Worm (Caenorhabditis elegans) whole organism, early embryonic: ENCODE measurements around the gene snb-6.

ENCODE experiments used
- B0310.2 ChIP-seq: sonication (generic microtip); optimal IDR thresholded peaks from 2 replicates; lab custom pipeline; 2016; ENCODE audit warnings: mild to moderate bottlenecking, missing genetic modification characterization, missing compliant biosample characterization
- F13C5.2 ChIP-seq: sonication (generic microtip); optimal IDR thresholded peaks from 2 replicates; lab custom pipeline; 2017; ENCODE audit warnings: mild to moderate bottlenecking, missing genetic modification characterization, inconsistent platforms, missing compliant biosample characterization
- aly-1 ChIP-seq: sonication (generic microtip); optimal IDR thresholded peaks from 2 replicates; lab custom pipeline; 2016; ENCODE audit warnings: missing genetic modification characterization, missing compliant biosample characterization
- ceh-13 ChIP-seq: fragments of 200-800 bp; sonication (Bioruptor generic); optimal IDR thresholded peaks from 2 replicates; lab custom pipeline; 2018; ENCODE audit warnings: mild to moderate bottlenecking, missing genetic modification characterization, missing compliant biosample characterization
- ceh-36 ChIP-seq: sonication (generic microtip); optimal IDR thresholded peaks from 2 replicates; lab custom pipeline; 2016; ENCODE audit warnings: missing genetic modification characterization, inconsistent platforms, missing compliant biosample characterization
- ets-7 ChIP-seq: sonication (generic microtip); optimal IDR thresholded peaks from 2 replicates; lab custom pipeline; 2016; ENCODE audit warnings: missing genotype, missing genetic modification characterization, missing compliant biosample characterization
- flt-1 ChIP-seq: fragments of 200-800 bp; sonication (Bioruptor generic); IDR thresholded peaks from 2 replicates; pipeline ENCODE4 v1.3.6; 2022; ENCODE audit warnings: missing genetic modification characterization, missing compliant biosample characterization
- hmbx-1 ChIP-seq: sonication (generic microtip); optimal IDR thresholded peaks from 2 replicates; lab custom pipeline; 2016; ENCODE audit warnings: mild to moderate bottlenecking, missing genetic modification characterization, missing compliant biosample characterization
- hmg-4 ChIP-seq: fragments of 200-800 bp; sonication (Bioruptor generic); optimal IDR thresholded peaks from 2 replicates; lab custom pipeline; 2018; ENCODE audit warnings: mild to moderate bottlenecking, missing genetic modification characterization, missing compliant biosample characterization
- hnd-1 ChIP-seq: sonication (generic microtip); optimal IDR thresholded peaks from 2 replicates; lab custom pipeline; 2016; ENCODE audit warnings: missing genetic modification characterization, missing compliant biosample characterization
- pes-1 ChIP-seq: fragments of 200-800 bp; sonication (Bioruptor generic); IDR thresholded peaks from 2 replicates; pipeline ENCODE4 v1.3.6; 2022; ENCODE audit warnings: missing genetic modification reagents, missing genetic modification characterization, missing compliant biosample characterization
- scrt-1 ChIP-seq: fragments of 200-800 bp; sonication (Bioruptor generic); IDR thresholded peaks from 2 replicates; pipeline ENCODE4 v1.3.6; 2022; ENCODE audit warnings: missing genetic modification characterization, missing compliant biosample characterization
- sea-1 ChIP-seq: fragments of 200-800 bp; sonication (Bioruptor generic); conservative IDR thresholded peaks from 2 replicates; pipeline ENCODE4 v1.3.6; 2022; ENCODE audit warnings: missing genetic modification characterization, missing compliant biosample characterization
- tbx-11 ChIP-seq: fragments of 200-800 bp; sonication (Bioruptor generic); IDR thresholded peaks from 2 replicates; pipeline ENCODE4 v1.3.6; 2022; ENCODE audit warnings: missing genetic modification characterization, missing compliant biosample characterization
- tbx-37 ChIP-seq: fragments of 200-800 bp; sonication (Bioruptor generic); conservative IDR thresholded peaks from 2 replicates; pipeline ENCODE4 v1.3.6; 2022; ENCODE audit warnings: missing genetic modification reagents, missing genetic modification characterization, missing compliant biosample characterization
- tra-4 ChIP-seq: sonication (generic microtip); optimal IDR thresholded peaks from 2 replicates; lab custom pipeline; 2017; ENCODE audit warnings: missing genetic modification characterization, missing compliant biosample characterization

The snb-6 gene

ce11 chrII:8811825-8812224 lies 47.7 kb downstream of the snb-6 start:
- TF ChIP-seq ets-7 = no peak
- no peak for TF ChIP-seq tbx-37 (GFP tag; lab: Robert Waterston, UW)
- no peak for TF ChIP-seq hnd-1 (tag; lab: Kevin White, UChicago)
- no peak for TF ChIP-seq sea-1 (GFP tag; lab: Robert Waterston, UW)
- TF ChIP-seq scrt-1 = no peak
- no peak for TF ChIP-seq tra-4 (tag; lab: Kevin White, UChicago)
- no peak for TF ChIP-seq hmg-4
- TF ChIP-seq tbx-11 (GFP tag; lab: Robert Waterston, UW) = no peak
- TF ChIP-seq pes-1 (GFP tag; lab: Robert Waterston, UW) = no peak
- TF ChIP-seq hmbx-1 (tag; lab: Kevin White, UChicago) = no peak

ce11 chrII:8810679-8811413 lies 48.6 kb downstream of the snb-6 start, which contains the start of the genes F46C5.9 and rer-1:
Gene F46C5.9, minus strand, starts transcription at chrII:8810729.
Gene rer-1, plus strand, starts transcription at chrII:8811370.
- TF ChIP-seq hmbx-1 (tag; lab: Kevin White, UChicago) (no peak), sea-1 (GFP tag; lab: Robert Waterston, UW) (no peak), ets-7 (no peak), aly-1 (tag; lab: Kevin White, UChicago) (no peak), tbx-37 (GFP tag; lab: Robert Waterston, UW) (no peak), ceh-36 (tag; lab: Kevin White, UChicago) (no peak), flt-1 (no peak), scrt-1 (no peak), pes-1 (GFP tag; lab: Robert Waterston, UW) (no peak), hmg-4 (no peak), B0310.2 (tag; lab: Kevin White, UChicago) (no peak), ceh-13 (no peak), tbx-11 (GFP tag; lab: Robert Waterston, UW) (no peak), tra-4 (tag; lab: Kevin White, UChicago) (no peak), F13C5.2 (tag; lab: Kevin White, UChicago) (no peak), hnd-1 (tag; lab: Kevin White, UChicago) (no peak)
